Fruit fly (Drosophila melanogaster): ENCODE measurements around the gene Polr2B.

The Polr2B gene

dm6 chr3R:14095428-14095827 lies 30.2 kb upstream of the Polr2B start (continued):
- no peak for TF ChIP-seq Scr (GFP tag; IDR thresholded peaks at IDR 0.05; ENCODE audit: partially characterized antibody)
- peak; percentile 68; the same call in 1 of the 3 replicates for TF ChIP-seq so (GFP tag; IDR thresholded peaks at IDR 0.05)
- no peak for TF ChIP-seq CG15479 (GFP tag; optimal IDR thresholded peaks at IDR 0.05)
- peak; percentile 70 for TF ChIP-seq HLH3B (GFP tag; IDR thresholded peaks at IDR 0.05)
- peak; percentile 4 for TF ChIP-seq NfI (GFP tag; optimal IDR thresholded peaks at IDR 0.05)
- TF ChIP-seq CG34422 (GFP tag; IDR thresholded peaks at IDR 0.05): peak; percentile 66; the same call in 1 of the 3 replicates
- TF ChIP-seq zfh2 (GFP tag; optimal IDR thresholded peaks at IDR 0.05): no peak
- peak; percentile 26 for TF ChIP-seq CG12659 (GFP tag; optimal IDR thresholded peaks at IDR 0.05)
- no peak for TF ChIP-seq CG1024 (GFP tag; IDR thresholded peaks at IDR 0.05)
- no peak for TF ChIP-seq ato (GFP tag; IDR thresholded peaks at IDR 0.05; ENCODE audit: partially characterized antibody)
- TF ChIP-seq CG9932 (GFP tag; IDR thresholded peaks at IDR 0.05): no peak
- TF ChIP-seq vnd (GFP tag; IDR thresholded peaks at IDR 0.05; ENCODE audit: partially characterized antibody): no peak
- peak; percentile 37; the same call in 1 of the 3 replicates for TF ChIP-seq zfh1 (GFP tag; IDR thresholded peaks at IDR 0.05)
- TF ChIP-seq gcm2 (GFP tag; optimal IDR thresholded peaks at IDR 0.05): no peak
- TF ChIP-seq Ets97D (GFP tag; optimal IDR thresholded peaks at IDR 0.05): no peak
- no peak for TF ChIP-seq lbe (GFP tag; optimal IDR thresholded peaks at IDR 0.05)
- no peak for TF ChIP-seq CG4404 (GFP tag; IDR thresholded peaks at IDR 0.05)
- no peak for TF ChIP-seq pfk (GFP tag; optimal IDR thresholded peaks at IDR 0.05)
- TF ChIP-seq HLH4C (GFP tag; IDR thresholded peaks at IDR 0.05; ENCODE audit: partially characterized antibody): no peak
- no peak for TF ChIP-seq CG11247 (GFP tag; IDR thresholded peaks at IDR 0.05)
- no peak for TF ChIP-seq CG11398 (GFP tag; optimal IDR thresholded peaks at IDR 0.05)
- no peak for TF ChIP-seq gce (GFP tag; IDR thresholded peaks at IDR 0.05)
- no peak for TF ChIP-seq CG1602 (GFP tag; optimal IDR thresholded peaks at IDR 0.05)
- TF ChIP-seq Sin3A (optimal IDR thresholded peaks at IDR 0.05): no peak
- peak; percentile 77 for TF ChIP-seq gem (tag; optimal IDR thresholded peaks at IDR 0.05)
- TF ChIP-seq CG9609 (GFP tag; optimal IDR thresholded peaks at IDR 0.05): no peak
- TF ChIP-seq CG17912 (GFP tag; optimal IDR thresholded peaks at IDR 0.05): no peak
- TF ChIP-seq CG4820 (GFP tag; optimal IDR thresholded peaks at IDR 0.05): no peak
- no peak for TF ChIP-seq cad (GFP tag; optimal IDR thresholded peaks at IDR 0.05)
- TF ChIP-seq pan (optimal IDR thresholded peaks at IDR 0.05): no peak
- TF ChIP-seq pan (GFP tag; optimal IDR thresholded peaks at IDR 0.05 in 1 of 2, IDR thresholded peaks at IDR 0.05 in 1 of 2): peak in 1 of 2 experiments; percentile 62
- TF ChIP-seq otp (GFP tag; IDR thresholded peaks at IDR 0.05): no peak
- no peak for TF ChIP-seq B-H2 (GFP tag; optimal IDR thresholded peaks at IDR 0.05)
- no peak for TF ChIP-seq CG30020 (tag; optimal IDR thresholded peaks at IDR 0.05)
- TF ChIP-seq Mes4 (GFP tag; optimal IDR thresholded peaks at IDR 0.05): no peak
- TF ChIP-seq Max (GFP tag; optimal IDR thresholded peaks at IDR 0.05): no peak
- TF ChIP-seq dmrt99B (tag; optimal IDR thresholded peaks at IDR 0.05): peak; percentile 78
- TF ChIP-seq Fer1 (GFP tag; optimal IDR thresholded peaks at IDR 0.05): peak; percentile 61
- TF ChIP-seq Ets65A (GFP tag): no peak
- TF ChIP-seq gsb-n (tag; optimal IDR thresholded peaks at IDR 0.05): peak; percentile 44
- TF ChIP-seq CG1832 (GFP tag; optimal IDR thresholded peaks at IDR 0.05): no peak
- no peak for TF ChIP-seq wek (GFP tag; optimal IDR thresholded peaks at IDR 0.05)
- no peak for TF ChIP-seq Lhr (GFP tag; optimal IDR thresholded peaks at IDR 0.05)
- no peak for TF ChIP-seq Jarid2 (GFP tag; optimal IDR thresholded peaks at IDR 0.05)
- TF ChIP-seq CG2199 (GFP tag; IDR thresholded peaks at IDR 0.05): no peak
- TF ChIP-seq CG18262 (tag; optimal IDR thresholded peaks at IDR 0.05): peak; percentile 61
- no peak for TF ChIP-seq NK7.1 (GFP tag; optimal IDR thresholded peaks at IDR 0.05)
- TF ChIP-seq CG18476 (GFP tag; optimal IDR thresholded peaks at IDR 0.05): peak; percentile 41
- no peak for TF ChIP-seq CG10959 (GFP tag; IDR thresholded peaks at IDR 0.05)
- no peak for TF ChIP-seq hth (optimal IDR thresholded peaks at IDR 0.05)
- TF ChIP-seq CG8281 (tag; optimal IDR thresholded peaks at IDR 0.05): peak; percentile 12
- no peak for TF ChIP-seq CG8478 (optimal IDR thresholded peaks at IDR 0.05)
- TF ChIP-seq pzg (GFP tag; optimal IDR thresholded peaks at IDR 0.05): no peak

All from whole organism, embryonic.